Fruit fly (Drosophila melanogaster) whole organism, prepupa: Measurements from ENCODE around the gene CG31855.

Source experiments
- CG10669 ChIP-seq: fragments of 200-800 bp; sonication (Bioruptor generic); optimal IDR thresholded peaks from 3 replicates; lab custom pipeline; 2018; ENCODE audit warnings: missing biosample characterization, mild to moderate bottlenecking, missing genetic modification characterization, moderate library complexity
- Hr38 ChIP-seq: sonication (Bioruptor generic); optimal IDR thresholded peaks from 2 replicates; lab custom pipeline; 2016; ENCODE audit warnings: missing biosample characterization, missing genetic modification characterization
- dsx ChIP-seq: fragments of 200-800 bp; optimal IDR thresholded peaks from 3 replicates; lab custom pipeline; 2019; ENCODE audit warnings: missing biosample characterization, mild to moderate bottlenecking, missing genetic modification characterization, moderate library complexity; ENCODE audit not compliant: poor library complexity, severe bottlenecking
- fkh ChIP-seq: fragments of 200-800 bp; sonication (Bioruptor generic); optimal IDR thresholded peaks from 3 replicates; lab custom pipeline; 2017; ENCODE audit warnings: missing biosample characterization, mild to moderate bottlenecking, missing genetic modification characterization, moderate library complexity
- salr ChIP-seq, 2 experiments: fragments of 200-800 bp; sonication (Bioruptor generic); optimal IDR thresholded peaks; 3 replicates each; lab custom pipeline; 2016 to 2018; ENCODE audit warnings: missing biosample characterization in 2 of 2, missing genetic modification characterization in 2 of 2, mild to moderate bottlenecking in 1 of 2
- ss ChIP-seq, 2 experiments: fragments of 200-800 bp; sonication (Bioruptor generic); optimal IDR thresholded peaks; 2 replicates in 1 of 2; 3 replicates in 1 of 2; lab custom pipeline; 2017 to 2018; ENCODE audit warnings: mild to moderate bottlenecking in 2 of 2, missing biosample characterization in 2 of 2, missing genetic modification characterization in 2 of 2, moderate library complexity in 1 of 2

DNA sequence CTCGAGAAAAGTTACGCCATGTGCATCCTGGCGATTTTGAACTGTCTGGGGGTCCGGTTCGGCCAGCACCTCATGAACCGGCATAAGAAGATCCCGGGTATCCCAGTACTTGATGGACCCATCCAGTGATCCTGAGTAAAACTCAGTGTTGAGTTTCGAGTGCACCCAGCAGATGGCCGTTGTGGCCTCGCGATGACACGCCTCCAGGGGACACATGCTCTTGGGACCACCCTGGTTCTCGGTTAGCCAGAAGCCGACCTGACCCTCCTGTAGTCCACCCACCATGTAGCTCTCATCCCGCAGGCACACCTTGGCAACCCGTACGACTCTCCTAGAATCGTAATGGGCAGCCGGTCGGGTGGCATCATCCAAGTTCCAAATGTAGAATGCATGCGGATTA is 28.4 kb downstream of the CG31855 start:
- no peak for TF ChIP-seq fkh (GFP tag; lab: Kevin White, UChicago)
- TF ChIP-seq CG10669, result no peak
- no peak for TF ChIP-seq Hr38 (GFP tag; lab: Kevin White, UChicago)
- TF ChIP-seq dsx (GFP tag; lab: Kevin White, UChicago), result no peak
- no peak for TF ChIP-seq ss (GFP tag; optimal IDR thresholded peaks at IDR 0.05; lab: Kevin White, UChicago)
- TF ChIP-seq salr (GFP tag; optimal IDR thresholded peaks at IDR 0.05; lab: Kevin White, UChicago), result no peak
